Fruit fly (Drosophila melanogaster) whole organism, embryonic: Measurements from ENCODE around the gene mus101.

ENCODE experiments used
- B-H1 ChIP-seq: fragments of 200-800 bp; sonication (Bioruptor generic); IDR thresholded peaks from 3 replicates; pipeline ENCODE4 v1.3.6; 2022; ENCODE audit warnings: missing biosample characterization, missing genetic modification characterization
- BEAF-32 ChIP-seq: fragments of 200-800 bp; sonication (Bioruptor generic); optimal IDR thresholded peaks from 3 replicates; lab custom pipeline; 2017; ENCODE audit warnings: missing biosample characterization, missing genetic modification characterization, mild to moderate bottlenecking, moderate library complexity, missing genetic modification reagents
- CG1024 ChIP-seq: fragments of 200-800 bp; sonication (Bioruptor generic); IDR thresholded peaks from 2 replicates; pipeline ENCODE4 v1.3.6; 2022; ENCODE audit warnings: missing biosample characterization, missing genetic modification characterization
- CG10267 ChIP-seq: fragments of 200-800 bp; sonication (Bioruptor generic); optimal IDR thresholded peaks from 2 replicates; lab custom pipeline; 2018; ENCODE audit warnings: missing biosample characterization, mild to moderate bottlenecking, missing genetic modification characterization, moderate library complexity
- CG11456 ChIP-seq: fragments of 200-800 bp; sonication (Bioruptor generic); IDR thresholded peaks from 3 replicates; pipeline ENCODE4 v1.3.6; 2022; ENCODE audit warnings: missing biosample characterization, missing genetic modification characterization
- CG11504 ChIP-seq: fragments of 200-800 bp; sonication (Bioruptor generic); optimal IDR thresholded peaks from 3 replicates; lab custom pipeline; 2019; ENCODE audit warnings: missing biosample characterization, mild to moderate bottlenecking, missing genetic modification characterization, moderate library complexity
- CG1233 ChIP-seq: fragments of 200-800 bp; sonication (Bioruptor generic); optimal IDR thresholded peaks from 4 replicates; lab custom pipeline; 2018; ENCODE audit warnings: missing biosample characterization, mild to moderate bottlenecking, missing genetic modification characterization
- CG14441 ChIP-seq: fragments of 200-800 bp; sonication (Bioruptor generic); IDR thresholded peaks from 2 replicates; pipeline ENCODE4 v1.3.6; 2022; ENCODE audit warnings: missing biosample characterization, missing genetic modification characterization
- CG15269 ChIP-seq: fragments of 200-800 bp; sonication (Bioruptor generic); optimal IDR thresholded peaks from 2 replicates; lab custom pipeline; 2018; ENCODE audit warnings: missing biosample characterization, mild to moderate bottlenecking, missing genetic modification characterization, moderate library complexity
- CG15514 ChIP-seq: fragments of 200-800 bp; sonication (Bioruptor generic); optimal IDR thresholded peaks from 3 replicates; lab custom pipeline; 2017; ENCODE audit warnings: missing biosample characterization, missing genetic modification characterization, mild to moderate bottlenecking, moderate library complexity, missing genetic modification reagents
- CG18599 ChIP-seq: fragments of 200-800 bp; sonication (Bioruptor generic); optimal IDR thresholded peaks from 3 replicates; lab custom pipeline; 2017; ENCODE audit warnings: missing biosample characterization, missing genetic modification characterization, mild to moderate bottlenecking, moderate library complexity, missing genetic modification reagents
- CG2712 ChIP-seq: fragments of 200-800 bp; optimal IDR thresholded peaks from 3 replicates; lab custom pipeline; 2019; ENCODE audit warnings: missing biosample characterization, mild to moderate bottlenecking, missing genetic modification characterization, moderate library complexity
- CG2889 ChIP-seq: fragments of 200-800 bp; sonication (Bioruptor generic); IDR thresholded peaks from 3 replicates; pipeline ENCODE4 v1.3.6; 2022; ENCODE audit warnings: missing biosample characterization, missing genetic modification characterization
- CG30403 ChIP-seq: fragments of 200-800 bp; sonication (Bioruptor generic); optimal IDR thresholded peaks from 3 replicates; lab custom pipeline; 2016; ENCODE audit warnings: missing biosample characterization, missing genetic modification characterization
- CG32532 ChIP-seq: fragments of 200-800 bp; sonication (Bioruptor generic); IDR thresholded peaks from 2 replicates; pipeline ENCODE4 v1.3.6; 2022; ENCODE audit warnings: missing biosample characterization, missing genetic modification characterization
- CG33557 ChIP-seq: fragments of 200-800 bp; sonication (Bioruptor generic); optimal IDR thresholded peaks from 2 replicates; lab custom pipeline; 2019; ENCODE audit warnings: missing biosample characterization, mild to moderate bottlenecking, missing genetic modification characterization, moderate library complexity
- CG3847 ChIP-seq: fragments of 200-800 bp; sonication (Bioruptor generic); IDR thresholded peaks from 2 replicates; pipeline ENCODE4 v1.3.6; 2022; ENCODE audit warnings: missing biosample characterization, missing genetic modification characterization
- CG4617 ChIP-seq: fragments of 200-800 bp; sonication (Bioruptor generic); optimal IDR thresholded peaks from 3 replicates; lab custom pipeline; 2016; ENCODE audit warnings: missing biosample characterization, missing genetic modification characterization, borderline replicate concordance
- CG7987 ChIP-seq: fragments of 200-800 bp; sonication (Bioruptor generic); optimal IDR thresholded peaks from 2 replicates; lab custom pipeline; 2018; ENCODE audit warnings: missing biosample characterization, mild to moderate bottlenecking, missing genetic modification characterization, moderate library complexity
- CG8924 ChIP-seq: fragments of 200-800 bp; optimal IDR thresholded peaks from 3 replicates; lab custom pipeline; 2019; ENCODE audit warnings: missing biosample characterization, mild to moderate bottlenecking, missing genetic modification characterization, moderate library complexity
- CG9437 ChIP-seq: fragments of 200-800 bp; sonication (Bioruptor generic); optimal IDR thresholded peaks from 2 replicates; lab custom pipeline; 2018; ENCODE audit warnings: missing biosample characterization, mild to moderate bottlenecking, missing genetic modification characterization
- CG9727 ChIP-seq: fragments of 200-800 bp; sonication (Bioruptor generic); optimal IDR thresholded peaks from 3 replicates; lab custom pipeline; 2017; ENCODE audit warnings: missing biosample characterization, mild to moderate bottlenecking, missing genetic modification characterization
- CG9932 ChIP-seq: fragments of 200-800 bp; sonication (Bioruptor generic); IDR thresholded peaks from 2 replicates; pipeline ENCODE4 v1.3.6; 2022; ENCODE audit warnings: missing biosample characterization, missing genetic modification characterization
- Dad ChIP-seq: fragments of 200-800 bp; sonication (Bioruptor generic); optimal IDR thresholded peaks from 3 replicates; lab custom pipeline; 2016; ENCODE audit warnings: missing biosample characterization, missing genetic modification characterization
- Dfd ChIP-seq, 2 experiments: fragments of >200 bp; optimal IDR thresholded peaks; 2 replicates each; lab custom pipeline; 2017; ENCODE audit warnings: missing biosample characterization in 2 of 2, missing genetic modification characterization in 2 of 2
- Dip3 ChIP-seq: fragments of 200-800 bp; sonication (Bioruptor generic); optimal IDR thresholded peaks from 3 replicates; lab custom pipeline; 2016; ENCODE audit warnings: missing biosample characterization, missing genetic modification characterization
- Dll ChIP-seq: fragments of 200-800 bp; sonication (Bioruptor generic); IDR thresholded peaks from 4 replicates; pipeline ENCODE4 v1.3.6; 2022; ENCODE audit warnings: missing biosample characterization, missing genetic modification characterization; ENCODE audit not compliant: partially characterized antibody
- Doc2 ChIP-seq: fragments of 200-800 bp; sonication (Bioruptor generic); IDR thresholded peaks from 2 replicates; pipeline ENCODE4 v1.3.6; 2022; ENCODE audit warnings: missing biosample characterization, missing genetic modification characterization
- Drgx ChIP-seq: fragments of 200-800 bp; sonication (Bioruptor generic); IDR thresholded peaks from 2 replicates; pipeline ENCODE4 v1.3.6; 2022; ENCODE audit warnings: missing biosample characterization, missing genetic modification characterization
- Gug ChIP-seq: fragments of 200-800 bp; sonication (Bioruptor generic); IDR thresholded peaks from 4 replicates; pipeline ENCODE4 v1.3.6; 2022; ENCODE audit warnings: missing biosample characterization, missing genetic modification characterization
- Hand ChIP-seq: fragments of 200-800 bp; sonication (Bioruptor generic); optimal IDR thresholded peaks from 2 replicates; lab custom pipeline; 2017; ENCODE audit warnings: mild to moderate bottlenecking, missing biosample characterization, missing genetic modification reagents, missing genetic modification characterization
- Kr ChIP-seq: fragments of 200-800 bp; sonication (Bioruptor generic); optimal IDR thresholded peaks from 2 replicates; lab custom pipeline; 2017; ENCODE audit warnings: missing biosample characterization, mild to moderate bottlenecking, missing genetic modification characterization
- NC2α ChIP-seq: fragments of 200-800 bp; sonication (Bioruptor generic); optimal IDR thresholded peaks from 2 replicates; lab custom pipeline; 2016; ENCODE audit warnings: missing biosample characterization, missing genetic modification characterization
- NFAT ChIP-seq: fragments of 200-800 bp; sonication (Bioruptor generic); IDR thresholded peaks from 2 replicates; pipeline ENCODE4 v1.3.6; 2022; ENCODE audit warnings: missing biosample characterization, missing genetic modification characterization
- NK7.1 ChIP-seq: fragments of 200-800 bp; sonication (Bioruptor generic); optimal IDR thresholded peaks from 3 replicates; lab custom pipeline; 2016; ENCODE audit warnings: missing biosample characterization, missing genetic modification characterization
- Taf1 ChIP-seq: fragments of 200-800 bp; sonication (Bioruptor generic); IDR thresholded peaks from 2 replicates; pipeline ENCODE4 v1.3.6; 2022; ENCODE audit warnings: missing biosample characterization, missing genetic modification characterization
- chinmo ChIP-seq: fragments of 200-800 bp; sonication (Bioruptor generic); IDR thresholded peaks from 4 replicates; pipeline ENCODE4 v1.3.6; 2022; ENCODE audit warnings: missing biosample characterization, missing genetic modification characterization; ENCODE audit not compliant: partially characterized antibody
- dan ChIP-seq: fragments of 200-800 bp; sonication (Bioruptor generic); IDR thresholded peaks from 2 replicates; pipeline ENCODE4 v1.3.6; 2022; ENCODE audit warnings: missing biosample characterization, missing genetic modification characterization
- fd96Cb ChIP-seq: fragments of 200-800 bp; sonication (Bioruptor generic); optimal IDR thresholded peaks from 2 replicates; lab custom pipeline; 2018; ENCODE audit warnings: missing biosample characterization, mild to moderate bottlenecking, missing genetic modification characterization, moderate library complexity
- gfzf ChIP-seq: fragments of 200-800 bp; sonication (Bioruptor generic); optimal IDR thresholded peaks from 2 replicates; lab custom pipeline; 2016; ENCODE audit warnings: missing biosample characterization, mild to moderate bottlenecking, missing genetic modification characterization, moderate library complexity
- gsb-n ChIP-seq: fragments of 200-800 bp; sonication (Bioruptor generic); optimal IDR thresholded peaks from 3 replicates; lab custom pipeline; 2018; ENCODE audit warnings: missing biosample characterization, mild to moderate bottlenecking, missing genetic modification characterization
- ham ChIP-seq: fragments of 200-800 bp; sonication (Bioruptor generic); IDR thresholded peaks from 2 replicates; pipeline ENCODE4 v1.3.6; 2022; ENCODE audit warnings: missing biosample characterization, missing genetic modification characterization
- hbn ChIP-seq: fragments of 200-800 bp; sonication (Bioruptor generic); IDR thresholded peaks from 2 replicates; pipeline ENCODE4 v1.3.6; 2022; ENCODE audit warnings: missing biosample characterization, missing genetic modification characterization; ENCODE audit not compliant: partially characterized antibody
- inv ChIP-seq: fragments of 200-800 bp; sonication (Bioruptor generic); IDR thresholded peaks from 2 replicates; pipeline ENCODE4 v1.3.6; 2022; ENCODE audit warnings: missing biosample characterization, missing genetic modification characterization; ENCODE audit not compliant: partially characterized antibody
- jigr1 ChIP-seq: fragments of 200-800 bp; sonication (Bioruptor generic); IDR thresholded peaks from 3 replicates; pipeline ENCODE4 v1.3.6; 2022; ENCODE audit warnings: missing biosample characterization, missing genetic modification characterization
- lov ChIP-seq, 2 experiments: fragments of 200-800 bp in 1 of 2; fragments of >200 bp in 1 of 2; sonication (Bioruptor generic) in 1 of 2; IDR thresholded peaks in 1 of 2; optimal IDR thresholded peaks in 1 of 2; 2 replicates in 1 of 2; 3 replicates in 1 of 2; pipeline versions ENCODE4 v1.3.6 to Lab custom; 2017 to 2022; ENCODE audit warnings: missing biosample characterization in 1 of 2, missing genetic modification characterization in 1 of 2
- pho ChIP-seq: fragments of 200-800 bp; sonication (Bioruptor generic); optimal IDR thresholded peaks from 2 replicates; lab custom pipeline; 2016; ENCODE audit warnings: missing biosample characterization, missing genetic modification characterization
- phol ChIP-seq: fragments of 200-800 bp; sonication (Bioruptor generic); optimal IDR thresholded peaks from 3 replicates; lab custom pipeline; 2018; ENCODE audit warnings: missing biosample characterization, mild to moderate bottlenecking, missing genetic modification characterization, moderate library complexity
- pros ChIP-seq: fragments of 200-800 bp; sonication (Bioruptor generic); optimal IDR thresholded peaks from 3 replicates; lab custom pipeline; 2019; ENCODE audit warnings: missing biosample characterization, mild to moderate bottlenecking, missing genetic modification characterization, moderate library complexity
- scrt ChIP-seq: fragments of 200-800 bp; sonication (Bioruptor generic); optimal IDR thresholded peaks from 2 replicates; lab custom pipeline; 2018; ENCODE audit warnings: missing biosample characterization, mild to moderate bottlenecking, missing genetic modification characterization, moderate library complexity

Gene mus101

DNA sequence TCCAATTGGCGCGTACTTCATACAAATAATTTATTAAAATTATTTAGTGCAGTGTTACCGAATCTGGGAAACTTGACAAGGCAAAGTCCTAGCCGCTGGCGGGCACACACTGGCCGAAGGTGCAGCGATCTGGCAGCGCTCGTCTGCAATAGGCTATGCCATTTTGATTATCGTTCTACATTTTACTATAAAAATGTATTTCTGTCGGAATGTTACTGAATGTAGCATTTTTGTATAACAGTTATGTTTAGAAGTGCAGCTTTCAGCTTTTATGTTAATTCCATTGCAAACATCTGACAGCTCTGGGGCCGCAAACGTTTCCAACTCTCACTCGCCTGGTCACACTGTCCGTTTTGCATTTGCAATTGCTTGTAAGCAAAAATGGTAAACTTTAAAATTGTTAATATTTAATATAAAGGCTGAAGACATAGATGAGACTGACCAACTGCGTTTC is 22.6 kb downstream of the mus101 start, which contains the start of gene Grip91 (continued):
- TF ChIP-seq BEAF-32 (GFP tag; lab: Kevin White, UChicago) = peak; percentile 52
- no peak for TF ChIP-seq CG18599 (GFP tag; lab: Kevin White, UChicago)
- TF ChIP-seq Doc2 (GFP tag; lab: Robert Waterston, UW) = no peak
- peak; percentile 12 for TF ChIP-seq CG2712 (tag; lab: Kevin White, UChicago)
- TF ChIP-seq Kr (GFP tag; lab: Kevin White, UChicago) = no peak
- no peak for TF ChIP-seq NC2α
- no peak for TF ChIP-seq NFAT
- peak; percentile 15 for TF ChIP-seq CG11504 (tag; lab: Kevin White, UChicago)
- TF ChIP-seq gfzf (GFP tag; lab: Kevin White, UChicago) = peak; percentile 87
- no peak for TF ChIP-seq CG33557 (GFP tag; lab: Kevin White, UChicago)
- TF ChIP-seq fd96Cb = no peak
- no peak for TF ChIP-seq CG1233 (GFP tag; lab: Kevin White, UChicago)
- TF ChIP-seq inv (GFP tag; lab: Robert Waterston, UW) = 0 out of 2 replicates have a peak, but pooled peaks have one; percentile 24
- TF ChIP-seq scrt = no peak
- TF ChIP-seq CG8924 (tag; lab: Kevin White, UChicago) = peak; percentile 35
- TF ChIP-seq Dad (GFP tag; lab: Kevin White, UChicago) = no peak
- no peak for TF ChIP-seq CG15269 (tag; lab: Kevin White, UChicago)
- 0 out of 4 replicates have a peak, but pooled peaks have one; percentile 38 for TF ChIP-seq Dll (GFP tag; lab: Robert Waterston, UW)
- no peak for TF ChIP-seq Dip3 (GFP tag; lab: Kevin White, UChicago)
- TF ChIP-seq Drgx (GFP tag; lab: Robert Waterston, UW) = no peak
- peak; percentile 75 for TF ChIP-seq CG15514 (GFP tag; lab: Kevin White, UChicago)
- TF ChIP-seq CG30403 (GFP tag; lab: Kevin White, UChicago) = peak; percentile 4
- no peak for TF ChIP-seq dan
- no peak for TF ChIP-seq lov (optimal IDR thresholded peaks at IDR 0.05; lab: Kevin White, UChicago)
- no peak for TF ChIP-seq lov (GFP tag; IDR thresholded peaks at IDR 0.05; lab: Robert Waterston, UW)
- TF ChIP-seq CG1024 (GFP tag; lab: Robert Waterston, UW) = no peak
- no peak for TF ChIP-seq jigr1
- peak; percentile 78 for TF ChIP-seq CG3847 (GFP tag; lab: Robert Waterston, UW)
- TF ChIP-seq CG4617 (GFP tag; lab: Kevin White, UChicago) = peak; percentile 57
- TF ChIP-seq CG32532 (GFP tag; lab: Robert Waterston, UW) = no peak
- peak; percentile 14 for TF ChIP-seq pho (GFP tag; lab: Kevin White, UChicago)
- no peak for TF ChIP-seq pros
- TF ChIP-seq CG9932 = peak; percentile 10; the same call in 1 of the 2 replicates
- TF ChIP-seq CG2889 (GFP tag; lab: Robert Waterston, UW) = no peak
- TF ChIP-seq CG9437 (GFP tag; lab: Kevin White, UChicago) = no peak
- TF ChIP-seq CG7987 (GFP tag; lab: Kevin White, UChicago) = no peak
- TF ChIP-seq Taf1 (GFP tag; lab: Robert Waterston, UW) = no peak
- no peak; the same call in 1 of the 2 replicates for TF ChIP-seq hbn
- TF ChIP-seq Dfd (GFP tag; optimal IDR thresholded peaks at IDR 0.05; lab: Kevin White, UChicago) = no peak
- TF ChIP-seq CG11456 (GFP tag; lab: Robert Waterston, UW) = no peak
- TF ChIP-seq phol (tag; lab: Kevin White, UChicago) = peak; percentile 78
- TF ChIP-seq NK7.1 (GFP tag; lab: Kevin White, UChicago) = no peak
- TF ChIP-seq CG9727 (GFP tag; lab: Kevin White, UChicago) = peak; percentile 18
- TF ChIP-seq Gug (GFP tag; lab: Robert Waterston, UW) = no peak
- TF ChIP-seq chinmo (GFP tag; lab: Robert Waterston, UW) = 0 out of 4 replicates have a peak, but pooled peaks have one; percentile 45
- TF ChIP-seq Hand (GFP tag; lab: Kevin White, UChicago) = no peak
- no peak for TF ChIP-seq ham (GFP tag; lab: Robert Waterston, UW)
- TF ChIP-seq gsb-n (tag; lab: Kevin White, UChicago) = no peak
- TF ChIP-seq CG14441 (GFP tag; lab: Robert Waterston, UW) = 0 out of 2 replicates have a peak, but pooled peaks have one; percentile 10
- TF ChIP-seq CG10267 (tag; lab: Kevin White, UChicago) = peak; percentile 18
- TF ChIP-seq B-H1 (GFP tag; lab: Robert Waterston, UW) = no peak
